Fruit fly (Drosophila melanogaster) whole organism, embryonic: ENCODE measurements around the gene Pex16.

ENCODE experiments used
- Abd-B ChIP-seq: fragments of 200-800 bp; sonication (Bioruptor generic); optimal IDR thresholded peaks from 2 replicates; lab custom pipeline; 2018; ENCODE audit warnings: missing biosample characterization, mild to moderate bottlenecking, missing genetic modification characterization, moderate library complexity
- B-H2 ChIP-seq: fragments of 200-800 bp; sonication (Bioruptor generic); optimal IDR thresholded peaks from 2 replicates; lab custom pipeline; 2018; ENCODE audit warnings: missing biosample characterization, mild to moderate bottlenecking, missing genetic modification characterization
- Bgb ChIP-seq: fragments of 200-800 bp; sonication (Bioruptor generic); IDR thresholded peaks from 2 replicates; pipeline ENCODE4 v1.3.6; 2022; ENCODE audit warnings: missing biosample characterization, missing genetic modification characterization; ENCODE audit not compliant: partially characterized antibody
- CG10147 ChIP-seq: fragments of 200-800 bp; sonication (Bioruptor generic); optimal IDR thresholded peaks from 2 replicates; lab custom pipeline; 2019; ENCODE audit warnings: missing biosample characterization, mild to moderate bottlenecking, missing genetic modification characterization, moderate library complexity
- CG10321 ChIP-seq: fragments of 200-800 bp; sonication (Bioruptor generic); IDR thresholded peaks from 2 replicates; pipeline ENCODE4 v1.3.6; 2022; ENCODE audit warnings: missing biosample characterization, missing genetic modification characterization
- CG10431 ChIP-seq: fragments of 200-800 bp; sonication (Bioruptor generic); optimal IDR thresholded peaks from 3 replicates; lab custom pipeline; 2018; ENCODE audit warnings: missing biosample characterization, mild to moderate bottlenecking, missing genetic modification characterization
- CG10654 ChIP-seq: fragments of 200-800 bp; sonication (Bioruptor generic); optimal IDR thresholded peaks from 2 replicates; lab custom pipeline; 2016; ENCODE audit warnings: missing biosample characterization, missing genetic modification characterization
- CG11093 ChIP-seq: fragments of 200-800 bp; sonication (Bioruptor generic); IDR thresholded peaks from 3 replicates; pipeline ENCODE4 v1.3.6; 2022; ENCODE audit warnings: missing biosample characterization, missing genetic modification characterization
- CG12236 ChIP-seq: fragments of 200-800 bp; sonication (Bioruptor generic); optimal IDR thresholded peaks from 2 replicates; lab custom pipeline; 2016; ENCODE audit warnings: missing biosample characterization, missing genetic modification characterization
- CG12769 ChIP-seq: fragments of 200-800 bp; sonication (Bioruptor generic); optimal IDR thresholded peaks from 2 replicates; lab custom pipeline; 2019; ENCODE audit warnings: missing biosample characterization, mild to moderate bottlenecking, missing genetic modification characterization, moderate library complexity
- CG14667 ChIP-seq: fragments of 200-800 bp; sonication (Bioruptor generic); IDR thresholded peaks from 2 replicates; pipeline ENCODE4 v1.3.6; 2022; ENCODE audit warnings: missing biosample characterization, missing genetic modification characterization
- CG15479 ChIP-seq: fragments of 200-800 bp; sonication (Bioruptor generic); optimal IDR thresholded peaks from 3 replicates; lab custom pipeline; 2019; ENCODE audit warnings: missing biosample characterization, mild to moderate bottlenecking, missing genetic modification characterization, moderate library complexity
- CG17361 ChIP-seq: fragments of 200-800 bp; sonication (Bioruptor generic); IDR thresholded peaks from 3 replicates; pipeline ENCODE4 v1.3.6; 2022; ENCODE audit warnings: missing biosample characterization, missing genetic modification characterization
- CG18262 ChIP-seq: fragments of 200-800 bp; optimal IDR thresholded peaks from 3 replicates; lab custom pipeline; 2019; ENCODE audit warnings: missing biosample characterization, mild to moderate bottlenecking, missing genetic modification characterization, moderate library complexity
- CG2202 ChIP-seq: fragments of 200-800 bp; sonication (Bioruptor generic); optimal IDR thresholded peaks from 2 replicates; lab custom pipeline; 2018; ENCODE audit warnings: missing biosample characterization, mild to moderate bottlenecking, missing genetic modification characterization
- CG2875 ChIP-seq: fragments of 200-800 bp; sonication (Bioruptor generic); optimal IDR thresholded peaks from 2 replicates; lab custom pipeline; 2017; ENCODE audit warnings: missing biosample characterization, mild to moderate bottlenecking, missing genetic modification characterization, missing genetic modification reagents
- CG3995 ChIP-seq: fragments of 200-800 bp; sonication (Bioruptor generic); optimal IDR thresholded peaks from 3 replicates; lab custom pipeline; 2016; ENCODE audit warnings: missing biosample characterization, missing genetic modification characterization
- CG42726 ChIP-seq: fragments of 200-800 bp; sonication (Bioruptor generic); IDR thresholded peaks from 2 replicates; pipeline ENCODE4 v1.3.6; 2022; ENCODE audit warnings: missing biosample characterization, missing genetic modification characterization; ENCODE audit not compliant: partially characterized antibody
- CG43689 ChIP-seq: fragments of 200-800 bp; sonication (Bioruptor generic); IDR thresholded peaks from 2 replicates; pipeline ENCODE4 v1.3.6; 2022; ENCODE audit warnings: missing biosample characterization, missing genetic modification characterization
- CG4854 ChIP-seq: fragments of 200-800 bp; sonication (Bioruptor generic); optimal IDR thresholded peaks from 2 replicates; lab custom pipeline; 2016; ENCODE audit warnings: missing biosample characterization, missing genetic modification characterization, inconsistent platforms
- CG6254 ChIP-seq: fragments of 200-800 bp; sonication (Bioruptor generic); optimal IDR thresholded peaks from 3 replicates; lab custom pipeline; 2017; ENCODE audit warnings: mild to moderate bottlenecking, missing biosample characterization, missing genetic modification reagents, missing genetic modification characterization
- CG9876 ChIP-seq: fragments of 200-800 bp; sonication (Bioruptor generic); optimal IDR thresholded peaks from 2 replicates; lab custom pipeline; 2016; ENCODE audit warnings: missing biosample characterization, missing genetic modification characterization
- Chrac-16 ChIP-seq: fragments of 200-800 bp; sonication (Bioruptor generic); optimal IDR thresholded peaks from 3 replicates; lab custom pipeline; 2016; ENCODE audit warnings: missing biosample characterization, missing genetic modification characterization
- D19A ChIP-seq: fragments of 200-800 bp; optimal IDR thresholded peaks from 3 replicates; lab custom pipeline; 2019; ENCODE audit warnings: missing biosample characterization, mild to moderate bottlenecking, missing genetic modification characterization, moderate library complexity
- HHEX ChIP-seq: fragments of 200-800 bp; sonication (Bioruptor generic); optimal IDR thresholded peaks from 3 replicates; lab custom pipeline; 2017; ENCODE audit warnings: missing biosample characterization, mild to moderate bottlenecking, missing genetic modification characterization, missing genetic modification reagents
- Hr3 ChIP-seq: fragments of 200-800 bp; sonication (Bioruptor generic); optimal IDR thresholded peaks from 3 replicates; lab custom pipeline; 2016; ENCODE audit warnings: missing biosample characterization, missing genetic modification characterization
- Hsf ChIP-seq: fragments of 200-800 bp; sonication (Bioruptor generic); optimal IDR thresholded peaks from 3 replicates; lab custom pipeline; 2016; ENCODE audit warnings: missing biosample characterization, missing genetic modification characterization
- Six4 ChIP-seq: fragments of 200-800 bp; sonication (Bioruptor generic); optimal IDR thresholded peaks from 2 replicates; lab custom pipeline; 2016; ENCODE audit warnings: missing biosample characterization, missing genetic modification characterization
- Usf ChIP-seq: fragments of 200-800 bp; sonication (Bioruptor generic); optimal IDR thresholded peaks from 2 replicates; lab custom pipeline; 2017; ENCODE audit warnings: missing genotype, missing biosample characterization, missing genetic modification characterization
- amos ChIP-seq: fragments of 200-800 bp; sonication (Bioruptor generic); IDR thresholded peaks from 2 replicates; pipeline ENCODE4 v1.3.6; 2022; ENCODE audit warnings: missing biosample characterization, missing genetic modification characterization; ENCODE audit not compliant: partially characterized antibody
- aop ChIP-seq: fragments of 200-800 bp; sonication (Bioruptor generic); IDR thresholded peaks from 2 replicates; pipeline ENCODE4 v1.3.6; 2022; ENCODE audit warnings: missing biosample characterization, missing genetic modification characterization
- az2 ChIP-seq: fragments of 200-800 bp; sonication (Bioruptor generic); optimal IDR thresholded peaks from 3 replicates; lab custom pipeline; 2016; ENCODE audit warnings: missing biosample characterization, missing genetic modification characterization
- dati ChIP-seq: fragments of 200-800 bp; sonication (Bioruptor generic); IDR thresholded peaks from 2 replicates; pipeline ENCODE4 v1.3.6; 2022; ENCODE audit warnings: missing biosample characterization, missing genetic modification characterization
- eyg ChIP-seq: fragments of 200-800 bp; sonication (Bioruptor generic); optimal IDR thresholded peaks from 3 replicates; lab custom pipeline; 2016; ENCODE audit warnings: missing biosample characterization, missing genetic modification characterization
- gcm ChIP-seq: fragments of 200-800 bp; sonication (Bioruptor generic); optimal IDR thresholded peaks from 2 replicates; lab custom pipeline; 2019; ENCODE audit warnings: missing biosample characterization, mild to moderate bottlenecking, missing genetic modification characterization, moderate library complexity
- gcm2 ChIP-seq: fragments of 200-800 bp; sonication (Bioruptor generic); optimal IDR thresholded peaks from 2 replicates; lab custom pipeline; 2016; ENCODE audit warnings: missing biosample characterization, missing genetic modification characterization
- ham ChIP-seq: fragments of 200-800 bp; sonication (Bioruptor generic); IDR thresholded peaks from 2 replicates; pipeline ENCODE4 v1.3.6; 2022; ENCODE audit warnings: missing biosample characterization, missing genetic modification characterization
- jing ChIP-seq: fragments of 200-800 bp; sonication (Bioruptor generic); optimal IDR thresholded peaks from 2 replicates; lab custom pipeline; 2018; ENCODE audit warnings: missing biosample characterization, mild to moderate bottlenecking, missing genetic modification characterization
- nerfin-1 ChIP-seq: fragments of 200-800 bp; sonication (Bioruptor generic); optimal IDR thresholded peaks from 3 replicates; lab custom pipeline; 2019; ENCODE audit warnings: missing biosample characterization, mild to moderate bottlenecking, missing genetic modification characterization, moderate library complexity
- nmo ChIP-seq: fragments of 200-800 bp; sonication (Bioruptor generic); optimal IDR thresholded peaks from 2 replicates; lab custom pipeline; 2018; ENCODE audit warnings: missing biosample characterization, mild to moderate bottlenecking, missing genetic modification characterization, moderate library complexity
- otp ChIP-seq: fragments of 200-800 bp; sonication (Bioruptor generic); IDR thresholded peaks from 3 replicates; pipeline ENCODE4, ENCODE4 v1.3.6; 2022; ENCODE audit warnings: missing biosample characterization, missing genetic modification characterization
- peb ChIP-seq: fragments of 200-800 bp; sonication (Bioruptor generic); IDR thresholded peaks from 2 replicates; pipeline ENCODE4 v1.3.6; 2022; ENCODE audit warnings: missing biosample characterization, missing genetic modification characterization
- salm ChIP-seq: fragments of 200-800 bp; sonication (Bioruptor generic); optimal IDR thresholded peaks from 2 replicates; lab custom pipeline; 2018; ENCODE audit warnings: missing biosample characterization, mild to moderate bottlenecking, missing genetic modification characterization
- sens-2 ChIP-seq: fragments of 200-800 bp; sonication (Bioruptor generic); IDR thresholded peaks from 2 replicates; pipeline ENCODE4 v1.3.6; 2022; ENCODE audit warnings: missing biosample characterization, missing genetic modification characterization
- sim ChIP-seq: fragments of 200-800 bp; sonication (Bioruptor generic); IDR thresholded peaks from 2 replicates; pipeline ENCODE4 v1.3.6; 2022; ENCODE audit warnings: missing biosample characterization, missing genetic modification characterization
- sug ChIP-seq: fragments of 200-800 bp; optimal IDR thresholded peaks from 2 replicates; lab custom pipeline; 2019; ENCODE audit warnings: missing biosample characterization, mild to moderate bottlenecking, missing genetic modification characterization, moderate library complexity
- trh ChIP-seq: fragments of 200-800 bp; sonication (Bioruptor generic); optimal IDR thresholded peaks from 2 replicates; lab custom pipeline; 2016; ENCODE audit warnings: missing biosample characterization, missing genetic modification characterization
- tup ChIP-seq: fragments of 200-800 bp; sonication (Bioruptor generic); optimal IDR thresholded peaks from 2 replicates; lab custom pipeline; 2016; ENCODE audit warnings: missing biosample characterization, mild to moderate bottlenecking, missing genetic modification characterization, moderate library complexity
- usp ChIP-seq: fragments of >200 bp; optimal IDR thresholded peaks from 2 replicates; lab custom pipeline; 2017; ENCODE audit warnings: missing biosample characterization, missing genetic modification characterization
- yki ChIP-seq: fragments of >200 bp; optimal IDR thresholded peaks from 3 replicates; lab custom pipeline; 2018
- z ChIP-seq: fragments of 200-800 bp; sonication (Bioruptor generic); IDR thresholded peaks from 3 replicates; pipeline ENCODE4 v1.3.6; 2022; ENCODE audit warnings: missing biosample characterization, missing genetic modification characterization

Pex16 gene

dm6 chr3L:20785742-20786427 lies 7.8 kb upstream of the Pex16 start, which contains the start of gene Pcif1 (continued):
- no peak for TF ChIP-seq Six4
- no peak for TF ChIP-seq HHEX (GFP tag; lab: Kevin White, UChicago)
- TF ChIP-seq CG12236, result no peak
- no peak for TF ChIP-seq usp (GFP tag; lab: Kevin White, UChicago)
- peak; percentile 37 for TF ChIP-seq sug (tag; lab: Kevin White, UChicago)
- peak; percentile 29 for TF ChIP-seq B-H2
- TF ChIP-seq trh (GFP tag; lab: Kevin White, UChicago), result no peak
- TF ChIP-seq jing (GFP tag; lab: Kevin White, UChicago), result no peak
- TF ChIP-seq D19A, result peak; percentile 72
- no peak for TF ChIP-seq sens-2 (GFP tag; lab: Robert Waterston, UW)
- TF ChIP-seq nerfin-1 (tag; lab: Kevin White, UChicago), result peak; percentile 53
- no peak for TF ChIP-seq Abd-B (GFP tag; lab: Kevin White, UChicago)
- TF ChIP-seq gcm2 (GFP tag; lab: Kevin White, UChicago), result no peak
- no peak for TF ChIP-seq az2 (GFP tag; lab: Kevin White, UChicago)
- no peak for TF ChIP-seq CG43689
- TF ChIP-seq Bgb (GFP tag; lab: Robert Waterston, UW), result peak; percentile 99
- TF ChIP-seq CG3995 (GFP tag; lab: Kevin White, UChicago), result peak; percentile 41
- no peak for TF ChIP-seq CG10147
- no peak for TF ChIP-seq aop
- TF ChIP-seq Chrac-16 (GFP tag; lab: Kevin White, UChicago), result no peak
- no peak for TF ChIP-seq CG14667
- TF ChIP-seq dati, result no peak
- TF ChIP-seq CG15479 (GFP tag; lab: Kevin White, UChicago), result no peak
- no peak for TF ChIP-seq eyg (GFP tag; lab: Kevin White, UChicago)
- TF ChIP-seq Hsf (GFP tag; lab: Kevin White, UChicago), result no peak
- TF ChIP-seq CG4854 (GFP tag; lab: Kevin White, UChicago), result peak; percentile 22
- peak; percentile 100 for TF ChIP-seq amos (GFP tag; lab: Robert Waterston, UW)
- no peak for TF ChIP-seq salm (tag; lab: Kevin White, UChicago)
- no peak for TF ChIP-seq CG17361 (GFP tag; lab: Robert Waterston, UW)
- TF ChIP-seq Hr3 (GFP tag; lab: Kevin White, UChicago), result no peak
- TF ChIP-seq CG10431 (GFP tag; lab: Kevin White, UChicago), result no peak
- no peak for TF ChIP-seq otp (GFP tag; lab: Robert Waterston, UW)
- TF ChIP-seq Usf, result no peak
- TF ChIP-seq CG11093 (GFP tag; lab: Robert Waterston, UW), result no peak
- no peak for TF ChIP-seq z (GFP tag; lab: Robert Waterston, UW)
- no peak for TF ChIP-seq gcm (GFP tag; lab: Kevin White, UChicago)
- no peak for TF ChIP-seq CG6254
- TF ChIP-seq CG2875, result no peak
- TF ChIP-seq tup (GFP tag; lab: Kevin White, UChicago), result no peak
- TF ChIP-seq sim, result no peak
- no peak for TF ChIP-seq CG2202 (tag; lab: Kevin White, UChicago)
- TF ChIP-seq CG42726 (GFP tag; lab: Robert Waterston, UW), result peak; percentile 99
- TF ChIP-seq nmo (GFP tag; lab: Kevin White, UChicago), result peak; percentile 47
- no peak for TF ChIP-seq ham (GFP tag; lab: Robert Waterston, UW)
- no peak for TF ChIP-seq peb
- TF ChIP-seq CG10654, result no peak
- no peak for TF ChIP-seq CG18262 (tag; lab: Kevin White, UChicago)
- no peak for TF ChIP-seq CG10321 (GFP tag; lab: Robert Waterston, UW)
- no peak for TF ChIP-seq CG9876 (GFP tag; lab: Kevin White, UChicago)
- TF ChIP-seq yki, result no peak
- no peak for TF ChIP-seq CG12769 (tag; lab: Kevin White, UChicago)
